Worm (Caenorhabditis elegans) whole organism, mixed stage, embryonic: Measurements from ENCODE around the gene F10E9.12.

Experiments
- M03D4.4 ChIP-seq: sonication (generic microtip); optimal IDR thresholded peaks from 2 replicates; lab custom pipeline; 2017; ENCODE audit warnings: mild to moderate bottlenecking, missing genetic modification characterization, missing compliant biosample characterization
- bed-3 ChIP-seq: fragments of 200-800 bp; sonication (Bioruptor generic); optimal IDR thresholded peaks from 3 replicates; lab custom pipeline; 2018; ENCODE audit warnings: mild to moderate bottlenecking, missing genetic modification characterization, moderate library complexity, missing compliant biosample characterization
- blmp-1 ChIP-seq: fragments of 150-350 bp; optimal IDR thresholded peaks from 2 replicates; lab custom pipeline; 2014; ENCODE audit warnings: missing biosample characterization, missing genetic modification characterization
- ceh-39 ChIP-seq: fragments of 150-350 bp; optimal IDR thresholded peaks from 2 replicates; lab custom pipeline; 2014; ENCODE audit warnings: missing biosample characterization, missing genetic modification characterization
- ceh-43 ChIP-seq: fragments of 200-800 bp; sonication (Bioruptor generic); optimal IDR thresholded peaks from 2 replicates; lab custom pipeline; 2018; ENCODE audit warnings: mild to moderate bottlenecking, missing genetic modification characterization, moderate library complexity, missing compliant biosample characterization
- ceh-83 ChIP-seq: fragments of 200-800 bp; sonication (Bioruptor generic); optimal IDR thresholded peaks from 2 replicates; lab custom pipeline; 2018; ENCODE audit warnings: mild to moderate bottlenecking, missing genetic modification characterization, missing compliant biosample characterization
- ces-1 ChIP-seq: fragments of 150-350 bp; optimal IDR thresholded peaks from 2 replicates; lab custom pipeline; 2014; ENCODE audit warnings: missing biosample characterization, missing genetic modification reagents, missing genetic modification characterization
- cnd-1 ChIP-seq: fragments of 200-800 bp; sonication (Bioruptor generic); optimal IDR thresholded peaks from 2 replicates; lab custom pipeline; 2018; ENCODE audit warnings: mild to moderate bottlenecking, missing genetic modification characterization, missing compliant biosample characterization
- drap-1 ChIP-seq: fragments of 200-800 bp; sonication (Bioruptor generic); optimal IDR thresholded peaks from 3 replicates; lab custom pipeline; 2018; ENCODE audit warnings: mild to moderate bottlenecking, missing genetic modification characterization, missing compliant biosample characterization
- elt-1 ChIP-seq: sonication (generic microtip); optimal IDR thresholded peaks from 2 replicates; lab custom pipeline; 2017; ENCODE audit warnings: missing genetic modification characterization, mild to moderate bottlenecking, missing compliant biosample characterization, antibody characterized with exemption, moderate library complexity, borderline replicate concordance; ENCODE audit not compliant: insufficient read depth
- elt-3 ChIP-seq: fragments of 150-350 bp; optimal IDR thresholded peaks from 2 replicates; lab custom pipeline; 2014; ENCODE audit warnings: missing biosample characterization, missing genetic modification characterization
- flh-1 ChIP-seq: fragments of 200-800 bp; sonication (Bioruptor generic); optimal IDR thresholded peaks from 2 replicates; lab custom pipeline; 2018; ENCODE audit warnings: mild to moderate bottlenecking, missing genetic modification characterization, moderate library complexity, missing compliant biosample characterization
- ham-2 ChIP-seq: fragments of 200-800 bp; sonication (Bioruptor generic); optimal IDR thresholded peaks from 2 replicates; lab custom pipeline; 2018; ENCODE audit warnings: mild to moderate bottlenecking, missing genetic modification characterization, missing compliant biosample characterization
- hlh-1 ChIP-seq: fragments of 150-350 bp; optimal IDR thresholded peaks from 2 replicates; lab custom pipeline; 2014; ENCODE audit warnings: missing biosample characterization, missing genetic modification reagents, missing genetic modification characterization
- lin-13 ChIP-seq: fragments of 150-350 bp; optimal IDR thresholded peaks from 2 replicates; lab custom pipeline; 2014; ENCODE audit warnings: missing biosample characterization, missing genetic modification characterization
- lin-32 ChIP-seq: fragments of 200-800 bp; sonication (Bioruptor generic); optimal IDR thresholded peaks from 2 replicates; lab custom pipeline; 2018; ENCODE audit warnings: mild to moderate bottlenecking, missing genetic modification characterization, missing compliant biosample characterization
- lsy-2 ChIP-seq: fragments of 150-350 bp; optimal IDR thresholded peaks from 2 replicates; lab custom pipeline; 2014; ENCODE audit warnings: missing biosample characterization, missing genetic modification characterization
- mab-5 ChIP-seq: fragments of 150-350 bp; optimal IDR thresholded peaks from 2 replicates; lab custom pipeline; 2014; ENCODE audit warnings: missing biosample characterization, missing genetic modification characterization
- mep-1 ChIP-seq: fragments of 150-350 bp; optimal IDR thresholded peaks from 2 replicates; lab custom pipeline; 2017; ENCODE audit warnings: missing biosample characterization, missing genetic modification reagents, missing genetic modification characterization, inconsistent platforms
- mls-2 ChIP-seq: sonication (generic microtip); optimal IDR thresholded peaks from 2 replicates; lab custom pipeline; 2016; ENCODE audit warnings: mild to moderate bottlenecking, missing genetic modification characterization, moderate library complexity, missing compliant biosample characterization
- nhr-12 ChIP-seq: fragments of 150-350 bp; optimal IDR thresholded peaks from 2 replicates; lab custom pipeline; 2014; ENCODE audit warnings: missing biosample characterization, missing genetic modification characterization
- nhr-2 ChIP-seq: fragments of 150-350 bp; optimal IDR thresholded peaks from 2 replicates; lab custom pipeline; 2014; ENCODE audit warnings: missing biosample characterization, missing genetic modification characterization
- nhr-237 ChIP-seq: fragments of 150-350 bp; optimal IDR thresholded peaks from 2 replicates; lab custom pipeline; 2014; ENCODE audit warnings: missing biosample characterization, missing genetic modification characterization
- nhr-28 ChIP-seq: fragments of 150-350 bp; optimal IDR thresholded peaks from 2 replicates; lab custom pipeline; 2014; ENCODE audit warnings: missing biosample characterization, missing genetic modification characterization
- nhr-76 ChIP-seq: sonication (generic microtip); optimal IDR thresholded peaks from 2 replicates; lab custom pipeline; 2017; ENCODE audit warnings: missing biosample characterization, missing genetic modification characterization
- pha-4 ChIP-seq: fragments of 150-350 bp; optimal IDR thresholded peaks from 2 replicates; lab custom pipeline; 2018; ENCODE audit warnings: missing biosample characterization, missing genetic modification reagents, missing genetic modification characterization
- sem-2 ChIP-seq: fragments of 200-800 bp; sonication (Bioruptor generic); optimal IDR thresholded peaks from 2 replicates; lab custom pipeline; 2018; ENCODE audit warnings: mild to moderate bottlenecking, missing genetic modification characterization, missing compliant biosample characterization
- snpc-4 ChIP-seq: fragments of 150-350 bp; optimal IDR thresholded peaks from 2 replicates; lab custom pipeline; 2014; ENCODE audit warnings: missing biosample characterization, missing genetic modification characterization
- sptf-1 ChIP-seq: sonication (generic microtip); optimal IDR thresholded peaks from 2 replicates; lab custom pipeline; 2017; ENCODE audit warnings: mild to moderate bottlenecking, missing genetic modification characterization, moderate library complexity, missing compliant biosample characterization
- tbx-8 ChIP-seq: fragments of 200-800 bp; sonication (Bioruptor generic); optimal IDR thresholded peaks from 2 replicates; lab custom pipeline; 2018; ENCODE audit warnings: mild to moderate bottlenecking, missing genetic modification characterization, moderate library complexity, missing compliant biosample characterization
- unc-120 ChIP-seq: sonication (generic microtip); optimal IDR thresholded peaks from 2 replicates; lab custom pipeline; 2017; ENCODE audit warnings: missing genetic modification characterization, missing compliant biosample characterization; ENCODE audit not compliant: poor library complexity, severe bottlenecking
- unc-39 ChIP-seq: fragments of 150-350 bp; optimal IDR thresholded peaks from 2 replicates; lab custom pipeline; 2014; ENCODE audit warnings: missing biosample characterization, missing genetic modification characterization
- unc-62 ChIP-seq: fragments of 150-350 bp; optimal IDR thresholded peaks from 2 replicates; lab custom pipeline; 2014; ENCODE audit warnings: missing biosample characterization, missing genetic modification reagents, missing genetic modification characterization
- zip-8 ChIP-seq: fragments of 150-350 bp; optimal IDR thresholded peaks from 2 replicates; lab custom pipeline; 2014; ENCODE audit warnings: missing biosample characterization, missing genetic modification characterization
- ztf-11 ChIP-seq: fragments of 150-350 bp; optimal IDR thresholded peaks from 2 replicates; lab custom pipeline; 2014; ENCODE audit warnings: missing biosample characterization, missing genetic modification characterization

The F10E9.12 gene

ce11 chrIII:8312393-8312792 is 11.9 kb upstream of the F10E9.12 start, which contains the start of gene F10E9.2:
Gene F10E9.2 (plus strand): TSS chrIII:8312693.
- TF ChIP-seq lin-13 (tag; lab: Kevin White, UChicago) = no peak
- no peak for TF ChIP-seq M03D4.4 (tag; lab: Kevin White, UChicago)
- TF ChIP-seq nhr-237 (tag; lab: Kevin White, UChicago) = no peak
- no peak for TF ChIP-seq lsy-2 (tag; lab: Kevin White, UChicago)
- no peak for TF ChIP-seq elt-3
- no peak for TF ChIP-seq sptf-1 (tag; lab: Kevin White, UChicago)
- TF ChIP-seq drap-1 (GFP tag; lab: Kevin White, UChicago) = no peak
- TF ChIP-seq elt-1 = no peak
- TF ChIP-seq bed-3 (GFP tag; lab: Kevin White, UChicago) = no peak
- TF ChIP-seq unc-120 (tag; lab: Kevin White, UChicago) = no peak
- TF ChIP-seq ces-1 (GFP tag; lab: Kevin White, UChicago) = no peak
- no peak for TF ChIP-seq ceh-43 (GFP tag; lab: Kevin White, UChicago)
- no peak for TF ChIP-seq nhr-12
- no peak for TF ChIP-seq nhr-28 (tag; lab: Kevin White, UChicago)
- TF ChIP-seq ztf-11 (tag; lab: Kevin White, UChicago) = no peak
- no peak for TF ChIP-seq blmp-1 (tag; lab: Kevin White, UChicago)
- no peak for TF ChIP-seq ceh-83 (GFP tag; lab: Kevin White, UChicago)
- TF ChIP-seq ceh-39 = no peak
- no peak for TF ChIP-seq cnd-1 (tag; lab: Kevin White, UChicago)

- TF ChIP-seq pha-4 (tag; lab: Kevin White, UChicago) = no peak
Observed at ce11 chrIII:8318488-8318887, 5.9 kb upstream of the F10E9.12 start, which contains the start of gene sas-4. Gene sas-4 (minus strand): TSS chrIII:8318588.

DNA sequence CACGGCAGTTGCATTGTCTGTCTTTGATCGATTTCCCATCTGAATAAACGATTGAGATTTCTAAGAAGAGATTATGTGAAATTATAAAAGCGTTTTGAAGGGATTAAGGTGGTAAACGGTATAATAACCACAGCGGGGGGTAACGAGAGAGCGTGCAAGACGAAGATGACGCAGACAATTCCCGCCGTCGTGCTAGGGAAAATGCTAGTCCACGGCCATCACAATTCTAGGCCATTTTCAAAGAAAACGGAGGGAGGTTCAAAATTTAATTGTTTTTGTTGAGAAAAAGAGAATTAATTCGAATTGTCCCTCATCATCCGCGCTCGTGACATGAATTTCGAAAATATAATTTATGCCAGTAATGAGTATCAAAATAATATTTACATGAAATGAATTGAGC is 5.2 kb upstream of the F10E9.12 start, which contains the start of gene F10E9.11:
TSS of gene F10E9.11 (minus strand) at position 161 of the 400 bp plus-strand sequence.
- TF ChIP-seq cnd-1 (tag; lab: Kevin White, UChicago) (no peak), nhr-76 (tag; lab: Kevin White, UChicago) (no peak), sptf-1 (tag; lab: Kevin White, UChicago) (peak; percentile 69), lsy-2 (tag; lab: Kevin White, UChicago) (peak; percentile 79), nhr-12 (no peak), snpc-4 (tag; lab: Kevin White, UChicago) (no peak), bed-3 (GFP tag; lab: Kevin White, UChicago) (no peak), lin-32 (GFP tag; lab: Kevin White, UChicago) (no peak), tbx-8 (peak; percentile 50), ces-1 (GFP tag; lab: Kevin White, UChicago) (peak; percentile 75), flh-1 (no peak), lin-13 (tag; lab: Kevin White, UChicago) (peak; percentile 73), mep-1 (tag; lab: Kevin White, UChicago) (peak; percentile 75), pha-4 (tag; lab: Kevin White, UChicago) (peak; percentile 21), mab-5 (tag; lab: Kevin White, UChicago) (peak; percentile 77), zip-8 (tag; lab: Kevin White, UChicago) (no peak), ceh-43 (GFP tag; lab: Kevin White, UChicago) (peak; percentile 72), unc-39 (tag; lab: Kevin White, UChicago) (no peak), drap-1 (GFP tag; lab: Kevin White, UChicago) (peak; percentile 21), nhr-237 (tag; lab: Kevin White, UChicago) (peak; percentile 3), unc-120 (tag; lab: Kevin White, UChicago) (no peak), M03D4.4 (tag; lab: Kevin White, UChicago) (no peak), unc-62 (GFP tag; lab: Kevin White, UChicago) (no peak), nhr-28 (tag; lab: Kevin White, UChicago) (no peak), ceh-39 (peak; percentile 20), ztf-11 (tag; lab: Kevin White, UChicago) (no peak), mls-2 (tag; lab: Kevin White, UChicago) (peak; percentile 65), blmp-1 (tag; lab: Kevin White, UChicago) (no peak), elt-1 (no peak), hlh-1 (tag; lab: Kevin White, UChicago) (no peak), sem-2 (GFP tag; lab: Kevin White, UChicago) (no peak), nhr-2 (tag; lab: Kevin White, UChicago) (peak; percentile 42), elt-3 (no peak), ham-2 (peak; percentile 58), ceh-83 (GFP tag; lab: Kevin White, UChicago) (no peak)
